Fruit fly (Drosophila melanogaster) whole organism, embryonic: ENCODE measurements around the gene Jhbp2.

ENCODE experiments used
- BEAF-32 ChIP-seq: fragments of 200-800 bp; sonication (Bioruptor generic); optimal IDR thresholded peaks from 3 replicates; lab custom pipeline; 2017; ENCODE audit warnings: missing biosample characterization, missing genetic modification characterization, mild to moderate bottlenecking, moderate library complexity, missing genetic modification reagents
- CG1233 ChIP-seq: fragments of 200-800 bp; sonication (Bioruptor generic); optimal IDR thresholded peaks from 4 replicates; lab custom pipeline; 2018; ENCODE audit warnings: missing biosample characterization, mild to moderate bottlenecking, missing genetic modification characterization
- CG12391 ChIP-seq: fragments of 200-800 bp; sonication (Bioruptor generic); optimal IDR thresholded peaks from 3 replicates; lab custom pipeline; 2018; ENCODE audit warnings: missing biosample characterization, mild to moderate bottlenecking, missing genetic modification characterization, moderate library complexity
- CG14710 ChIP-seq: fragments of 200-800 bp; sonication (Bioruptor generic); optimal IDR thresholded peaks from 3 replicates; lab custom pipeline; 2019; ENCODE audit warnings: missing biosample characterization, mild to moderate bottlenecking, missing genetic modification characterization, moderate library complexity
- CG15011 ChIP-seq: fragments of 200-800 bp; sonication (Bioruptor generic); optimal IDR thresholded peaks from 3 replicates; lab custom pipeline; 2018; ENCODE audit warnings: missing biosample characterization, mild to moderate bottlenecking, missing genetic modification characterization
- CG2199 ChIP-seq: fragments of 200-800 bp; sonication (Bioruptor generic); IDR thresholded peaks from 3 replicates; pipeline ENCODE4 v1.3.6; 2022; ENCODE audit warnings: missing biosample characterization, missing genetic modification characterization
- CG2712 ChIP-seq: fragments of 200-800 bp; optimal IDR thresholded peaks from 3 replicates; lab custom pipeline; 2019; ENCODE audit warnings: missing biosample characterization, mild to moderate bottlenecking, missing genetic modification characterization, moderate library complexity
- CG31388 ChIP-seq: fragments of 200-800 bp; sonication (Bioruptor generic); optimal IDR thresholded peaks from 2 replicates; lab custom pipeline; 2016; ENCODE audit warnings: missing biosample characterization, missing genetic modification characterization
- CG31441 ChIP-seq: fragments of 200-800 bp; sonication (Bioruptor generic); IDR thresholded peaks from 2 replicates; pipeline ENCODE4 v1.3.6; 2022; ENCODE audit warnings: missing biosample characterization, missing genetic modification characterization
- CG4360 ChIP-seq: fragments of 200-800 bp; sonication (Bioruptor generic); IDR thresholded peaks from 2 replicates; pipeline ENCODE4 v1.3.6; 2022; ENCODE audit warnings: missing biosample characterization, missing genetic modification characterization
- CG5180 ChIP-seq: fragments of 200-800 bp; sonication (Bioruptor generic); optimal IDR thresholded peaks from 3 replicates; lab custom pipeline; 2017; ENCODE audit warnings: missing biosample characterization, missing genetic modification characterization, mild to moderate bottlenecking, moderate library complexity, missing genetic modification reagents
- CG8290 ChIP-seq, 3 experiments: fragments of 200-800 bp; sonication (Bioruptor generic); optimal IDR thresholded peaks; 2 replicates each; lab custom pipeline; 2016 to 2019; ENCODE audit warnings: missing biosample characterization in 3 of 3, missing genetic modification characterization in 3 of 3, mild to moderate bottlenecking in 2 of 3, moderate library complexity in 1 of 3
- CG8359 ChIP-seq: fragments of 200-800 bp; sonication (Bioruptor generic); optimal IDR thresholded peaks from 2 replicates; lab custom pipeline; 2017; ENCODE audit warnings: missing biosample characterization, mild to moderate bottlenecking, missing genetic modification characterization, borderline replicate concordance
- CG8924 ChIP-seq: fragments of 200-800 bp; optimal IDR thresholded peaks from 3 replicates; lab custom pipeline; 2019; ENCODE audit warnings: missing biosample characterization, mild to moderate bottlenecking, missing genetic modification characterization, moderate library complexity
- CG9437 ChIP-seq: fragments of 200-800 bp; sonication (Bioruptor generic); optimal IDR thresholded peaks from 2 replicates; lab custom pipeline; 2018; ENCODE audit warnings: missing biosample characterization, mild to moderate bottlenecking, missing genetic modification characterization
- CoRest ChIP-seq: fragments of 200-800 bp; sonication (Bioruptor generic); optimal IDR thresholded peaks from 3 replicates; lab custom pipeline; 2018; ENCODE audit warnings: missing biosample characterization, mild to moderate bottlenecking, missing genetic modification characterization, moderate library complexity
- D19A ChIP-seq: fragments of 200-800 bp; optimal IDR thresholded peaks from 3 replicates; lab custom pipeline; 2019; ENCODE audit warnings: missing biosample characterization, mild to moderate bottlenecking, missing genetic modification characterization, moderate library complexity
- D19B ChIP-seq: fragments of 200-800 bp; sonication (Bioruptor generic); optimal IDR thresholded peaks from 2 replicates; lab custom pipeline; 2017; ENCODE audit warnings: missing biosample characterization, mild to moderate bottlenecking, missing genetic modification characterization
- Hr51 ChIP-seq, 2 experiments: fragments of 200-800 bp; sonication (Bioruptor generic); optimal IDR thresholded peaks; 2 replicates in 1 of 2; 3 replicates in 1 of 2; lab custom pipeline; 2016 to 2018; ENCODE audit warnings: missing biosample characterization in 2 of 2, missing genetic modification characterization in 2 of 2, mild to moderate bottlenecking in 1 of 2, moderate library complexity in 1 of 2
- Pdp1 ChIP-seq, 2 experiments: fragments of 200-800 bp; sonication (Bioruptor generic); optimal IDR thresholded peaks; 3 replicates each; lab custom pipeline; 2016; ENCODE audit warnings: missing biosample characterization in 2 of 2, missing genetic modification characterization in 2 of 2, mild to moderate bottlenecking in 1 of 2, moderate library complexity in 1 of 2
- Side ChIP-seq: fragments of 200-800 bp; sonication (Bioruptor generic); optimal IDR thresholded peaks from 2 replicates; lab custom pipeline; 2016; ENCODE audit warnings: missing biosample characterization, missing genetic modification characterization
- TFAM ChIP-seq: fragments of 200-800 bp; sonication (Bioruptor generic); optimal IDR thresholded peaks from 2 replicates; lab custom pipeline; 2017; ENCODE audit warnings: missing biosample characterization, missing genetic modification characterization, inconsistent platforms
- Xrp1 ChIP-seq: fragments of 200-800 bp; sonication (Bioruptor generic); IDR thresholded peaks from 2 replicates; pipeline ENCODE4 v1.3.6; 2022; ENCODE audit warnings: missing biosample characterization, missing genetic modification characterization
- ara ChIP-seq: fragments of 200-800 bp; sonication (Bioruptor generic); IDR thresholded peaks from 2 replicates; pipeline ENCODE4 v1.3.6; 2022; ENCODE audit warnings: missing biosample characterization, missing genetic modification characterization
- ase ChIP-seq: fragments of 200-800 bp; sonication (Bioruptor generic); IDR thresholded peaks from 3 replicates; pipeline ENCODE4 v1.3.6; 2022; ENCODE audit warnings: missing biosample characterization, missing genetic modification characterization
- bsh ChIP-seq, 2 experiments: fragments of 200-800 bp; sonication (Bioruptor generic); optimal IDR thresholded peaks; 2 replicates each; lab custom pipeline; 2017 to 2018; ENCODE audit warnings: mild to moderate bottlenecking in 2 of 2, missing biosample characterization in 2 of 2, missing genetic modification characterization in 2 of 2, moderate library complexity in 1 of 2
- chm ChIP-seq: fragments of 200-800 bp; sonication (Bioruptor generic); IDR thresholded peaks from 2 replicates; pipeline ENCODE4 v1.3.6; 2022; ENCODE audit warnings: missing biosample characterization, missing genetic modification characterization
- ci ChIP-seq: fragments of 200-800 bp; sonication (Bioruptor generic); IDR thresholded peaks from 3 replicates; pipeline ENCODE4 v1.3.6; 2022; ENCODE audit warnings: missing biosample characterization, missing genetic modification characterization
- dati ChIP-seq: fragments of 200-800 bp; sonication (Bioruptor generic); IDR thresholded peaks from 2 replicates; pipeline ENCODE4 v1.3.6; 2022; ENCODE audit warnings: missing biosample characterization, missing genetic modification characterization
- dmrt99B ChIP-seq: fragments of 200-800 bp; sonication (Bioruptor generic); optimal IDR thresholded peaks from 2 replicates; lab custom pipeline; 2018; ENCODE audit warnings: missing biosample characterization, mild to moderate bottlenecking, missing genetic modification characterization, moderate library complexity
- fd64A ChIP-seq: fragments of 200-800 bp; sonication (Bioruptor generic); optimal IDR thresholded peaks from 3 replicates; lab custom pipeline; 2018; ENCODE audit warnings: missing biosample characterization, mild to moderate bottlenecking, missing genetic modification characterization
- gce ChIP-seq: fragments of 200-800 bp; sonication (Bioruptor generic); IDR thresholded peaks from 3 replicates; pipeline ENCODE4 v1.3.6; 2022; ENCODE audit warnings: missing biosample characterization, missing genetic modification characterization
- grau ChIP-seq: fragments of 200-800 bp; optimal IDR thresholded peaks from 3 replicates; lab custom pipeline; 2019; ENCODE audit warnings: missing biosample characterization, mild to moderate bottlenecking, missing genetic modification characterization, moderate library complexity
- hb ChIP-seq: fragments of 200-800 bp; sonication (Bioruptor generic); IDR thresholded peaks from 3 replicates; pipeline ENCODE4 v1.3.6; 2022; ENCODE audit warnings: missing biosample characterization, missing genetic modification characterization; ENCODE audit not compliant: partially characterized antibody
- kni ChIP-seq: fragments of 200-800 bp; sonication (Bioruptor generic); optimal IDR thresholded peaks from 3 replicates; lab custom pipeline; 2017; ENCODE audit warnings: mild to moderate bottlenecking, missing biosample characterization, missing genetic modification reagents, missing genetic modification characterization
- lola ChIP-seq, 3 experiments: fragments of >200 bp in 2 of 3; fragments of 200-800 bp in 1 of 3; sonication (Bioruptor generic) in 1 of 3; optimal IDR thresholded peaks; 2 replicates each; lab custom pipeline; 2017 to 2019; ENCODE audit warnings: missing biosample characterization in 3 of 3, missing genetic modification characterization in 3 of 3, mild to moderate bottlenecking in 1 of 3, moderate library complexity in 1 of 3
- lov ChIP-seq, 2 experiments: fragments of 200-800 bp in 1 of 2; fragments of >200 bp in 1 of 2; sonication (Bioruptor generic) in 1 of 2; IDR thresholded peaks in 1 of 2; optimal IDR thresholded peaks in 1 of 2; 2 replicates in 1 of 2; 3 replicates in 1 of 2; pipeline versions ENCODE4 v1.3.6 to Lab custom; 2017 to 2022; ENCODE audit warnings: missing biosample characterization in 1 of 2, missing genetic modification characterization in 1 of 2
- pros ChIP-seq: fragments of 200-800 bp; sonication (Bioruptor generic); optimal IDR thresholded peaks from 3 replicates; lab custom pipeline; 2019; ENCODE audit warnings: missing biosample characterization, mild to moderate bottlenecking, missing genetic modification characterization, moderate library complexity
- sens ChIP-seq: fragments of 200-800 bp; sonication (Bioruptor generic); peaks from one replicate; lab custom pipeline; 2016; ENCODE audit warnings: missing biosample characterization, missing genetic modification characterization
- tap ChIP-seq: fragments of 200-800 bp; optimal IDR thresholded peaks from 3 replicates; lab custom pipeline; 2019; ENCODE audit warnings: missing biosample characterization, mild to moderate bottlenecking, missing genetic modification characterization, moderate library complexity
- wek ChIP-seq: fragments of 200-800 bp; sonication (Bioruptor generic); optimal IDR thresholded peaks from 3 replicates; lab custom pipeline; 2018; ENCODE audit warnings: missing biosample characterization, mild to moderate bottlenecking, missing genetic modification characterization, moderate library complexity
- zf30C ChIP-seq: fragments of 200-800 bp; sonication (Bioruptor generic); optimal IDR thresholded peaks from 3 replicates; lab custom pipeline; 2018; ENCODE audit warnings: missing biosample characterization, mild to moderate bottlenecking, missing genetic modification characterization

Jhbp2 gene

DNA sequence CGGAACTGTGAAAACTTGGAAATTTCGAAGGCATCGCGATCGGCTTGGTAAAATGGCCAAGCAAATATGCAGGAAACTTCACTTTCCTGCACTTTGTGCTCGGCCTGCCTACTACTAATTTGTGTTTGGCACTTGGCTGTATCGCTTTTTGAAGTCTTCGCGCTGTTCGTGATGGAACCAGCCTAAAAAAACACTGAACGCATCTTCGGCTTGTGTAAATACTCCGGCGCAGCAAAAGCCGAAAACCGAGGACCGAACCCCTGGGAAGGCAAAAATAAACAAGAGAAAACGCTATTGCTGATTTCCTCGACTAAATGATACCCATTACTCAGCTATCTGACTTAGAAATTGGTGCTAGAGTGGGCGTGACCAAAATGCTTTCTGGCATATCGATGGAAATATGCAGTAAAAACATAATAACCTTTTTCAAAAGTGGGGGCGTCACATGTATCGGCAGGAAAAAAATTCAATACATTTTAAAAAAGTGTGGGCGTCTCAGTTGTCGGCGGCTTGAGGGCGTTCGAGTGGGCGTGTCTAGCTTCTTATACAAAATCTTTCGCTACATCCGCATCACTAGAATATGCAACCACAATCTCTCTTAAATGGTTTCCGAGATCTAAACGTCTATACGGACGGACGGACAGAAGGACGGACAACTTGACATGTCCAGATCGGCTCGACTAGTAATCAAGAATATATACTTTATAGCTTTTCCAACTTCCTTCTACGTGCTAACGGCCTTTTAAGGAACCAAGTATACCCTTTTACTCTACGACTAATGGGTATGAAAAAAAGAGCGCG, 13.6 kb upstream of the Jhbp2 start (continued):
- TF ChIP-seq gce (GFP tag; lab: Robert Waterston, UW) (no peak), lola (GFP tag; optimal IDR thresholded peaks at IDR 0.05; lab: Kevin White, UChicago) (peak in 1 of 3 experiments; percentile 49), grau (tag; lab: Kevin White, UChicago) (no peak), lov (optimal IDR thresholded peaks at IDR 0.05; lab: Kevin White, UChicago) (no peak), lov (GFP tag; IDR thresholded peaks at IDR 0.05; lab: Robert Waterston, UW) (0 out of 3 replicates have a peak, but pooled peaks have one; percentile 44), TFAM (no peak), CG2199 (GFP tag; lab: Robert Waterston, UW) (peak; percentile 76; the same call in 1 of the 3 replicates), CG4360 (GFP tag; lab: Robert Waterston, UW) (0 out of 2 replicates have a peak, but pooled peaks have one; percentile 21), CG8290 (GFP tag; optimal IDR thresholded peaks at IDR 0.05; lab: Kevin White, UChicago) (no peak), CG8290 (tag; optimal IDR thresholded peaks at IDR 0.05; lab: Kevin White, UChicago) (peak in 1 of 2 experiments; percentile 26), D19B (GFP tag; lab: Kevin White, UChicago) (peak; percentile 60), CG9437 (peak; percentile 29), dmrt99B (tag; lab: Kevin White, UChicago) (no peak), CoRest (tag; lab: Kevin White, UChicago) (peak; percentile 14), chm (GFP tag; lab: Robert Waterston, UW) (peak; percentile 47; the same call in 1 of the 2 replicates), Side (GFP tag; lab: Kevin White, UChicago) (peak; percentile 10), ase (0 out of 3 replicates have a peak, but pooled peaks have one; percentile 12)

DNA sequence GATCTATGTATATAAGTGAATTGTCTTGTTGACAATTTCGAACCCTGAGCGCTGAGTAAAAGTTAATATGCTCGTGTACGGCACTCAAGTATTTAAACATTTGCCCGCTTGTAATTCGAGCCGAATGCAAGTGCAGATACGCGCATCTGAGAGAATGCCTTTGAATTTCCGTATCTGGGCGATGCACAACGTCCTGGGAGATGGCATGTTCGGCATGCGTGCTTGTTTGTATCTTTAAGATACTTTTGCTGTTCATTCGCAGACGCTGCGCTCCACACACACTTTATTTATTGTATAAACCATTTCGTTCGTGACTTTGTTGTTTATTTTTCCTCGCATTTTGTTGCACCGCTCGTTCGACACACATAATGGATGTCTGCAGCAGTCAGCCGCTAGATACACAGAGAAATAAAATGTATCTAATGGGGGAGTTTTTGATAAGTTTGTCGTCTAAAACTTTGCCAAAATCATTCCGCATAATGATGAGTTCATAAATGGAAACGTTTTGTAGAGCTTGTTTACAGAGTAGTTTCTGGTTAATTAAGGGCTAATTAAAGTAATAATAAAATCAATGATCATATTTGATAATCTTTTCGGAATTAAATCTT, 12.7 kb upstream of the Jhbp2 start:
- TF ChIP-seq pros (GFP tag; lab: Kevin White, UChicago) (peak; percentile 51), CG5180 (GFP tag; lab: Kevin White, UChicago) (peak; percentile 4), bsh (GFP tag; optimal IDR thresholded peaks at IDR 0.05; lab: Kevin White, UChicago) (peak in 1 of 2 experiments; percentile 25), wek (GFP tag; lab: Kevin White, UChicago) (peak; percentile 2), BEAF-32 (GFP tag; lab: Kevin White, UChicago) (no peak), CG12391 (tag; lab: Kevin White, UChicago) (peak; percentile 8), fd64A (peak; percentile 25), ci (GFP tag; lab: Robert Waterston, UW) (0 out of 3 replicates have a peak, but pooled peaks have one; percentile 28), ara (GFP tag; lab: Robert Waterston, UW) (peak; percentile 28; the same call in 1 of the 2 replicates), Hr51 (GFP tag; optimal IDR thresholded peaks at IDR 0.05; lab: Kevin White, UChicago) (peak in 1 of 2 experiments; percentile 0), hb (GFP tag; lab: Robert Waterston, UW) (no peak), CG14710 (tag; lab: Kevin White, UChicago) (peak; percentile 5), CG2712 (tag; lab: Kevin White, UChicago) (peak; percentile 17), zf30C (peak; percentile 73), CG15011 (no peak), kni (GFP tag; lab: Kevin White, UChicago) (peak; percentile 26), chm (GFP tag; lab: Robert Waterston, UW) (0 out of 2 replicates have a peak, but pooled peaks have one; percentile 26), D19A (tag; lab: Kevin White, UChicago) (peak; percentile 26), CG31388 (no peak), CG1233 (GFP tag; lab: Kevin White, UChicago) (peak; percentile 12), sens (GFP tag; lab: Kevin White, UChicago) (peak; percentile 84), lov (optimal IDR thresholded peaks at IDR 0.05; lab: Kevin White, UChicago) (no peak), lov (GFP tag; IDR thresholded peaks at IDR 0.05; lab: Robert Waterston, UW) (0 out of 3 replicates have a peak, but pooled peaks have one; percentile 16), CG8924 (peak; percentile 43), CG8359 (GFP tag; lab: Kevin White, UChicago) (peak; percentile 0), tap (tag; lab: Kevin White, UChicago) (peak; percentile 22), CG31441 (GFP tag; lab: Robert Waterston, UW) (0 out of 2 replicates have a peak, but pooled peaks have one; percentile 11), Xrp1 (0 out of 2 replicates have a peak, but pooled peaks have one; percentile 4), dati (GFP tag; lab: Robert Waterston, UW) (peak; percentile 5; the same call in 1 of the 2 replicates), Pdp1 (GFP tag; optimal IDR thresholded peaks at IDR 0.05; lab: Kevin White, UChicago) (peak in 1 of 2 experiments; percentile 52)
